Fruit fly (Drosophila melanogaster) Kc167 (cell line): Measurements from ENCODE around the gene CG3386.

Source experiments
- Myc ChIP-seq: fragments of >200 bp; optimal IDR thresholded peaks from 2 replicates; lab custom pipeline; 2017; ENCODE audit warnings: missing external identifiers
- Sin3A ChIP-seq: fragments of >200 bp; optimal IDR thresholded peaks from 2 replicates; lab custom pipeline; 2018; ENCODE audit warnings: missing external identifiers
- h ChIP-seq: fragments of >200 bp; optimal IDR thresholded peaks from 3 replicates; lab custom pipeline; 2018; ENCODE audit warnings: missing external identifiers
- insv ChIP-seq: fragments of >200 bp; optimal IDR thresholded peaks from 3 replicates; lab custom pipeline; 2018; ENCODE audit warnings: missing external identifiers
- psq ChIP-seq: fragments of >200 bp; optimal IDR thresholded peaks from 2 replicates; lab custom pipeline; 2017; ENCODE audit warnings: missing external identifiers
- ttk ChIP-seq: sonication (Bioruptor generic); optimal IDR thresholded peaks from 2 replicates; lab custom pipeline; 2017; ENCODE audit warnings: missing external identifiers

CG3386 gene

DNA sequence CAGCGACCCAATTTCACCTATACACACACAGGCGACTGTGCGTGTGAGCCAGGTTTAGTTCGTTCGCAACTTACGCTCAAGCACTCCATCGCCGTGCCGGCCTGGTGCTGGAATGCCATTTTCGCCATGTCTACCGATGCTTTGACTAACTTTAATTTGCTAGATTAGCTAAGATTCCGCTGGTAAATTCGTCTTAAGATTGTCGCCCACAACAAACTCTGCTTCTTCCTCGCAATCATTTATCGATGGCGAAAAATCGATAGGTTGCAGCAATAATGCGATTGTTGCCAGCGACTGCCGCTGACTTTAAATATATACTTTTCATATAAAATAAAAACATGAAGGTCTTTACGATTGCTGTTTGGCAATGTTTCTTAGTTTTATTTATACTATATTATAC lies 29.6 kb downstream of the CG3386 start, which contains the start of gene CG3402:
TSS of gene CG3402 (minus strand) at position 245 of the 400 bp plus-strand sequence.
- TF ChIP-seq h, result no peak
- no peak for TF ChIP-seq insv (lab: Kevin White, UChicago)
- TF ChIP-seq Sin3A, result no peak
- TF ChIP-seq Myc (lab: Kevin White, UChicago), result no peak
- no peak for TF ChIP-seq psq
- no peak for TF ChIP-seq ttk (lab: Kevin White, UChicago)

DNA sequence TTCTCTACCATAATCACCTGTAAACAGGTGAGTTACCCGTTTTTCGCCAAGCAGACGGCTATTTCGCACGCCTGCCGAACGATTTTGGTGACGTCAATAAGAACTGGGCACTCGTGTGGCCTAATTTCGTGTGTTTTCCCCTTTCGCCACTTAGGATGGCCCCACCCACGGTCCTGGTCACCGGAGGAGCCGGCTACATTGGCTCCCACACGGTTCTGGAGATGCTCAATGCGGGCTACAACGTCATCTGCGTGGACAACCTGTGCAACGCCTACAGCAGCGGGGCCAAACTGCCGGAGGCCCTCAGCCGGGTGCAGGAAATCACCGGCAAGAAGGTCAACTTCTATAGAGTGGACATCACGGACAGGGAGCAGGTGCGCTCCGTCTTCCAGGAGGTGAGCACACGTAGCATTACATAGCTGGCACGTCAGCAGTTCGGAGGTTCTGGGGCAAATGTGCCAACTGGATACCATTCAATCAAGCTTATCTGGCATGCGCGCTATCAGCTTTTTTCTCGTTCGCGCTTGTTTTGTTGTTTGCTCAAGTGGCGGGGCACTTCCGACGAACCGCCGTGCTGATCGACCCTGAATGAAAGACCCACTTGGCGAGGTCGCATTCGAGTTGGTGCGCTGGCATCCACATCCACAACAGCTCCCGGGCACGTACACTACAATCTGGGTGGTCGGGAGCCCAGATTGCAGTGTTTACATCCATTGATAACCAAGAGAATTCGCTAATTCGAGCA lies 33.1 kb downstream of the CG3386 start:
- TF ChIP-seq Myc (lab: Kevin White, UChicago), result no peak
- no peak for TF ChIP-seq insv (lab: Kevin White, UChicago)
- no peak for TF ChIP-seq h
- no peak for TF ChIP-seq psq
- no peak for TF ChIP-seq Sin3A
- peak; percentile 97 for TF ChIP-seq ttk (lab: Kevin White, UChicago)

DNA sequence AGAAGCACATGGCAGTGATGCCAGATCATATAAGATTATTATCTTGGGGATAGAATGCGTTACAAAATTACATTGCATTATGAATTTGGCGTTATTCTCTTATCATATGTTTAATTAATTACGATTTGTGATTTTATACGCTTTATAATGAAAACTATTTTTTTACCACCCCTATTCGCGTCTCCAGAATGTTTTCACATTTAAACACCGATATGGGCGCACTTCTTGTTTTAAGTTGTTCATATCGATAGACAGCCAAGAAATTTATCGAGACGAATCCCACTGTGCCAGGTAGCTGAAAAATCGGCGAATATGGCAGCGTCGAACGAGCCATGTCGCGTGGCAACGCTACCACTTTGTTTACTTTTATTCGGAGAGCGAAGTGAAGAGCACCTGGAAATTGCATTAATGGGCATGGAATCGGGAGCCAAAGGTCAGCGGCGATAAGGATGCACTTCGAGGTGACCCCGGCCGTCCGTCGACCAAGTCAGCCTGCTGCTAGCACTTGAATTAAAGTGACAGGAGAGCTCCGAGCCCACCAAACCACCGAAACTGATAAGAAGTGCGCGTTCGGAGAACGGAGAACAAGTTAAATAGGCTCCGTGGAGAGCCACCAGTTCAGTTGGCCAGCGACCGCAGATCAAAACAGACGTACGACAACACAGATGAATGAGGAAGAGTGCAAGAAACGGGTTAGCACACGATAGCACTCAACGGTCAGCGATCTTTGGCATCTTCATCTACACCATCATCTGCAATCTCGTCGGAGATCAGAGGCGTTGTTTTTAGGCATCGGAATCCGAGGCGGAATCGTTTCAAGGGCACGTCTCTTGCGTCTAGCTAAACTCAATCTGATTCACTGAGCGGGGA lies 33.9 kb downstream of the CG3386 start, which contains the start of gene Gale:
TSS of gene Gale (plus strand) at position 401 of the 870 bp plus-strand sequence.
- TF ChIP-seq h, result no peak
- TF ChIP-seq Sin3A, result no peak
- no peak for TF ChIP-seq insv (lab: Kevin White, UChicago)
- TF ChIP-seq psq, result no peak
- TF ChIP-seq Myc (lab: Kevin White, UChicago), result no peak
- TF ChIP-seq ttk (lab: Kevin White, UChicago), result no peak

DNA sequence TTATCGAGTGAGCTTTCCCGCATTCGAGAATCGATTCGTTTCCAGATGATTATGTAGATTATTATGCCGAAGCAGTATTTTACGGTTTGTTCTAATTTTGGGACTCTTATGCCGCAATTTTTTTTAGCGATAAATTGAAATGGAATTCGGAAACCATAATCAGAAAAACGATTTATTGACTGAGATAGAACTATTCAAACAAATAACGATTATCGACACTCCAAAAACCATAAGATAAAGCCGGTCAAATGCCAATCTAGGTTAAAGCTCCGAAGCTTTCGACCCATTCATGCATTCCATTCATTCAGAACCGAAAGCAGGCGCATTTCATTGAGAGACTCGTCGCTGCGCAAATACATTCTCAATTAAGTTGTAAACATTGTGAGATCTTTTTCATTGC lies 34.7 kb downstream of the CG3386 start:
- TF ChIP-seq Sin3A (no peak), insv (lab: Kevin White, UChicago) (no peak), Myc (lab: Kevin White, UChicago) (no peak), ttk (lab: Kevin White, UChicago) (no peak), h (no peak), psq (no peak)

DNA sequence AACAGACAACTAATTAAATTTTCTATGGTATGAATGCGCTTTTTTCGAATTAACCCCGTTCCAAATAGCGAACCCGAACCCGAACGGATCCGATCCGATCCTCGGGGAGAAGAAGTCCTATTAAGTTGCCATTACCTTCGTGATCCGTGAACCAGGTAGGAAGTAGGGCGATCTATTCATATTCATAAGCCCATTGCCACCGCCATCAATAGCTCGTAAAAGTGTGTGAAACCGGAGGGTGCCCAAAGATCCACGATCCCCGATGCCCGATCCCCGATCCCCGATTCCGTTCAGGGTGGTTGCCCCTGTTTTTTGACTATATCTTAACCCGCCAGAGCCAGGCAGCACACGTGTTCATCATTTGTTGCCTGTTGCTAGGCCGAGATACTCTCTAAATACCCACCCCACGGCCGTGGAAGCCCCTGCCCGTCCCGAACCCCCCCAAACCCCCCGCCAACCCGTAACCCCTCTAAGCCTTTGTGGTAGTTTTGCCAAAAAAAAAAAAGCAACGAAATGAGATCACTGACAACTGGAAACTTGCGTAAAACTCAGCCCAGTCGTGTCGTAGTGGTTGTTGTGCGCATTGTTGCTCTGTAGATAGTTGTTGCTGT lies 36.7 kb downstream of the CG3386 start:
- TF ChIP-seq psq, result no peak
- no peak for TF ChIP-seq Sin3A
- peak; percentile 18 for TF ChIP-seq ttk (lab: Kevin White, UChicago)

DNA sequence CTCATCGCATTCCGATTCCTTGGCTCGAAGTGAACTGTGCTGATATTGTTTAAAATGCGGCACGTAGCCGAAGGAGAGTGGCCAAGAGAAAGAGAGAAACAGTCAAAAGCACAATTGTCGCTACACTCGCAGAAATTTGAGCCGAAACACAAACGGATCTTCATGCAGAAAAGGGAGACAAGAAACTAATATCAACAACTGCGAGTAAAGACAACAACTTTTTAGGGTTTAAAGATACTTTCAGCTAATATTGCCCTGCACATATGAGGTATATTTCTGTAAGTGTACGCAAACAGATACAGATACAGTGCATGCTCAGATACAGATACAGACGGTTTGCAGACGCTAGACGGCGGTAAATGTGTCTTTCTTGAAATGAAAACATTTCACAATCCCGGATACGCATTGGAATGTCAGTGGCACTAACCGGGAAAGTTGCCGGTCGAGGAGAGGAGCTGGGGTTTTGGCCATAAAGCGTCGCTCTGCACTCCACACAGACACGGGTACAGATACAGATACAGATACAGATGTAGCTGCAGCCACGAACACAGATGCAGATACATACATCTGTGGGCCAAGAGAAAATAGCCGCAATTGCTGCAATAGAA lies 38.1 kb downstream of the CG3386 start:
- no peak for TF ChIP-seq psq
- TF ChIP-seq h, result no peak
- no peak for TF ChIP-seq ttk (lab: Kevin White, UChicago)
- no peak for TF ChIP-seq Myc (lab: Kevin White, UChicago)
- no peak for TF ChIP-seq Sin3A
- TF ChIP-seq insv (lab: Kevin White, UChicago), result no peak

DNA sequence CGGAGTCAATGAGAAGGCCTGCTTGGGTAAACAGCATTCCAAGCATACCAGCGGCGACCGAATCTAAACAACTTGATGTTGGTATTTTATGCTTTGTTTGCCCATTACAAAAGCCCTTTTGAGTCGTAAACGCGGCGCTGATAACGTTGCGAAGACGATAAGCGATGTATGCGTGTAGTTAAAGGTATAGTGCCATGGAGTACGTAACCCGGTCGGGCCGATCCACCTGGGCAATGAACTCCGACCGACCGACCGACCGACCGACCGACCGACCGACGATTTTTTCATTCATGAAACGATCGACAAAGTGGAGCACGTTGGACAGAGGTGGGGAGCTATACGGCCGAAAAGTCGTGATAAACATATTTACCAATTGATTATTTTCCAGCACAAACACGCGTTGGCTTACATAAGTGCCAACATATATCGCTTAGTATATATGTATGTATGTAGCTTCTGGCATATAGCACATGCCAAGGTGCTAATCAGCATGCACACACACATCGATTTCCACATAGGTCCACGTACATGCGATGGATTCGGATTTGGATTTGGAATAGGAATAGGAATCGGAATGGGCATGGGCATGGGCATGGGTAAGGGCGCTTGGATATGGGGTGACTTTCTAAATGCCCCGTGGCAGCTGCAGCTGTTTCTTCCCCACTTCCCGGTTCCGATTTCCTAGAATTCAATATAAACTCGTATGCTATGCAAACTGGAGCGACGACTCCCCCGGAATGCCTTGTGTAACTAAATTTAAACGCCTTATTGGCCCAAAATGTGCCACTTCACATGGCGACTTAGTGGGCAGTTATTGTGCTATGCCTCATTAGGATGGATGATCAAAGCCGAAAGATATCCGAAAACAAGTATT lies 39.2 kb downstream of the CG3386 start:
- TF ChIP-seq h (no peak), Myc (lab: Kevin White, UChicago) (no peak), psq (no peak), Sin3A (no peak), ttk (lab: Kevin White, UChicago) (no peak), insv (lab: Kevin White, UChicago) (no peak)

DNA sequence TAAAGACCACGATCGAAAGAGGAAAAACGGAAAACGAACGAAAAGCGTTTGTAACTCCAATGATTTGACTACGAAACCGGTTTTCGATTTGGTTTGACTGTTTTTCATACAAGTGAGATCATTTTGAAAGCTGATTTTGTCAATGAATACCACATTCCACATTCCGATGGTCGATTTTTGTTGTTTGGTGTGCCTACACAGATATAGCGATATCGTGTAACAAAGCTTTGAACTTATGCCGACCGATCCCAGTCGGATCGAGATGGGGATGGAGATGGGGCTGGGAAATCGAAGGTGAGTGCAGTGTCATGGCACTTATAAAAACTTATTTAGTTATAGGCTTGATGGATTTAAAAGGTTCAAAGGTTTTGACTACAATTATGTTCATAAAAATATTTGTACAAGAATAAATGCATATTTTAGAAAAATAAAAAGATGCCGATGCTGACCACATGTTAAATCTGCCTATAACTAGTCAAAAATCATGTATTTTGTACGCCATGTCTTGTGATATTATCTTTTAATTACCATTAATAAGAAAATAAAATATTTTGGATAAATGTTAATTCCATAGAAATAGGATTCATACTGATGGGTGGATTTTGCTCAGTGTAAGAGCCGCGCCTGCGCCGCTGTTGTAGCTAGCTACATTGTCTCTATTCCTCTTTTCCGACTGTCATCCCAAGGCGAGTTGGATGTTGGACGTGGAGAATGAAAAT lies 40.0 kb downstream of the CG3386 start:
- TF ChIP-seq Sin3A (no peak), psq (no peak), h (no peak), insv (lab: Kevin White, UChicago) (no peak), Myc (lab: Kevin White, UChicago) (no peak), ttk (lab: Kevin White, UChicago) (no peak)

DNA sequence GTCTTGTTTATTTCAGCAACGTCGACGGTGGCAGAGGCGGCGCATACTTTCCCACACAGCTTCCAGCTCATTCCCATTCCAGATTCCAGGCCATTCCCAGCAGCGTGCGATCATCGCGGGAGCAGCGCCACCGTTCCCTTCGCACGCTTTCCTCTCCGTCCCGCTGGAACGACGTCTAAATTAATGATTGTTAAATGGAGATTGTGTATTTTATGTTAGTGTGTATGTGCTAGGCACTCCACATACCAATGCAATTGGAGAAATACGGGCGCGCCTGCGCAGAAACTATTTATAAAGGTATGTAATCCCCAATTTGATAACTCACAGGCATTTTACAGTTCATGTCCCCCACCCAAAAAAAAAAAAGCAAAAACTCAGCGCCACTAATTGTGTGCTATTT lies 40.8 kb downstream of the CG3386 start:
- TF ChIP-seq psq, result no peak
- no peak for TF ChIP-seq insv (lab: Kevin White, UChicago)
- TF ChIP-seq ttk (lab: Kevin White, UChicago), result no peak
- TF ChIP-seq Sin3A, result no peak
- TF ChIP-seq h, result no peak
- no peak for TF ChIP-seq Myc (lab: Kevin White, UChicago)

DNA sequence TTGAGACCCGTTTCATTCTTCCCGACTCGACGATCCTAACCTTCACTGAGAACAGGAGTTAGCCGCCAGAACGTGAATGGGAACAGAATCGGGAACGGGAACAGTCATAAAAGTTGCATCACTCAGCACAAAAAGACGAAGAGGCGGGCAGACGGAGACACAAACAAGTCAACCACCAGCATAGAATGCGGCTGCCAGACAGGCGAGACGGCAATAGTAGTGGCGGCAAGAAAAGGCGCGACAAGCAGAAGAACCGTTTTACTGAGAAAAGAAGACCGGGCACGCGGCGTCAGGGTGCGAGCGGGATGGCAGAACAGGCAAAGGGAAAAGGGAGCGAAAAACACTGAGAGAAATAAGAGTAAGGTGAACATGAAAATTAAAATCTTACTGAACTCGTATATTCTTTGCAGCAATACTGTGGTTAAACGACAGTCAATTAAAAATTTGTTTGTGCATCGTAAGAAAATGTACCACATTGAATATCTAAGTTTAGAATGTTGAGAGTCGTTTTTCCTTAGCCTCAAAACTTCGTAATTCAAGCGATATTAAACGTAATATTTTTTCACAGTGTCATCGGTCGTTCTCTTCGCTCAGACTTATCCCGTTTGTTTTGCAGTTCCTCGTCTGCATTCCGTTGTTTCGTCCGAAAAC lies 41.8 kb downstream of the CG3386 start:
- TF ChIP-seq h, result no peak
- no peak for TF ChIP-seq Myc (lab: Kevin White, UChicago)
- no peak for TF ChIP-seq insv (lab: Kevin White, UChicago)
- TF ChIP-seq Sin3A, result no peak
- no peak for TF ChIP-seq psq
- TF ChIP-seq ttk (lab: Kevin White, UChicago), result no peak
